Worm (Caenorhabditis elegans): ENCODE results near the gene C07A9.5.
A peak's percentile ranks its signal among the peaks of the same experiment; 100 is the strongest.

The C07A9.5 gene

ce11 chrIII:9703747-9704605 lies 21.3 kb upstream of the C07A9.5 start:
- TF ChIP-seq him-1 (tag; optimal IDR thresholded peaks at IDR 0.05): no peak
- peak; percentile 45 for TF ChIP-seq dao-5 (tag; optimal IDR thresholded peaks at IDR 0.05)
- no peak for TF ChIP-seq W03F9.2 (tag; optimal IDR thresholded peaks at IDR 0.05)

DNA sequence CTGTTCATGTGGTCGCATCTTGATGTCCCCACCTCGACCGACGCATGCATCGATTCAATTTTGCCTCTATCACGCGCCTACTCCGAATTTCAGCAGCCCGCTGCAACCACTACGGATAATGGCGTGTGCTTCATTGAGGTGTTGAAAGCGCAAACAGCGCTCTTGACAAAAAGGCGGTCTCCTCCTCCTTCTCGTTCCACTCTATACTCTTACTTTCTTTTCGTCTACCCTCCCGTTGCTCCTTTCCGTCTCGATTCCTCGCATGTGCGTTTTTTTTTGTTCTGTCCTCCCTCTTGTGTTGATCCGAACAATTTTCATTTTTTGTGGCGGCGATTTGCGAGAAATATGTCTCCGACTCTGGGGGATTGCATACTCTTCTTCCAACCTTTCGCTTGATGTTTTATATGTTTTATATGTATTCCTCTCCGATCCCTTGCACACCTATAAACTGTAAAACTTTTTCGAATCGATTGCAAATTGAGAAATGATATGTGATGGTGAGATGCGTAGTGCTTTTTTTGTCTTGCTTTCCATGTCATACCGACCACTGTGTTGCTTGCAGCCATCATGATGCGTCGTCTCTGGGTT lies 20.1 kb upstream of the C07A9.5 start:
- TF ChIP-seq him-1 (tag; optimal IDR thresholded peaks at IDR 0.05) (no peak), W03F9.2 (tag; optimal IDR thresholded peaks at IDR 0.05) (no peak), dao-5 (tag; optimal IDR thresholded peaks at IDR 0.05) (no peak)

DNA sequence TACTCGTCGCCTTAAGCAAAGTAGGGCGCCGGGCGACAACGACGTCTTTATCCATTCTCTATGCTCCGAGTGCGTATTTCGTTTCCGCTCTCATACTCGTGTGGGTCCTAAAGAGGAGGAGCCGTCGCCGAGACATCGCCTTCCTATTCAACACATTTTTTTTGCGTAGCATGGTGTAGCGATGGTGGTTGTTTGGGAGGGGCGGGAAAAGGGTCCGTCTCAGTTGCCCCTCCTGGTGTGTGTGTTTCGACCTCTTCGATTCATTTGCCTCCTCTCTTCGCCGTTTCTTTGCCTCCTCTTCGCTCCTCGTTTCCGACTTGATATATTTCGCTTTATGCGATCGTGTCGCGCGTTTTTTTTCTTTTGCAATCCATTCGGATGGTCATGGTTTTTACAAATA lies 19.2 kb upstream of the C07A9.5 start:
- no peak for TF ChIP-seq him-1 (tag; optimal IDR thresholded peaks at IDR 0.05)
- TF ChIP-seq W03F9.2 (tag; optimal IDR thresholded peaks at IDR 0.05): no peak
- no peak for TF ChIP-seq dao-5 (tag; optimal IDR thresholded peaks at IDR 0.05)

DNA sequence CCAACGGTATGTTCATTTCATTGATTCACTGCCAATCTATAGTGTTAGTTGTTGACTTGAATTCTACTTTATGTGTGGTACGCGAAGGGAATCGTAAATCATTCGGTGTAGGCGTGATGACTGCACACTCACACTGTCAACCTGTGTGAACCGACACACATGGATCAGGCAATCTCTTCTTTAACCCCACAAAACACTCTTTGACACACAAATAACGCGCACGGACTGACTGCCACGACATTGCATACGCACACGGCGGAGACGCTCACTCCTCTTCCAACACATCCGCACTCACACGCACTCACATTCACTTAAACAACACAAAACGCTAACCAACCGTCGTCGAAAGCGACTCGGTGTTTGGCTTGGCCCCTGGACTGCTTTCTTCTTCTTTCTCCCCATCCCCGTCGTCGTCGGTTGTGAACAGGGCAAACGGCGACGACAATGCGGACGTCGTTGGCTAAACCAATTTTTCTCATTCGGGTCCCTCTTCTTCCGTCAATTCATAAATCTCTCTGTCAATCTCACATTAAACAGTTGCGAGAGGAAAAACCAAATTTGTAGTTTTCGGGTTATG lies 17.6 kb upstream of the C07A9.5 start:
- no peak for TF ChIP-seq dao-5 (tag; optimal IDR thresholded peaks at IDR 0.05)
- TF ChIP-seq W03F9.2 (tag; optimal IDR thresholded peaks at IDR 0.05): no peak

DNA sequence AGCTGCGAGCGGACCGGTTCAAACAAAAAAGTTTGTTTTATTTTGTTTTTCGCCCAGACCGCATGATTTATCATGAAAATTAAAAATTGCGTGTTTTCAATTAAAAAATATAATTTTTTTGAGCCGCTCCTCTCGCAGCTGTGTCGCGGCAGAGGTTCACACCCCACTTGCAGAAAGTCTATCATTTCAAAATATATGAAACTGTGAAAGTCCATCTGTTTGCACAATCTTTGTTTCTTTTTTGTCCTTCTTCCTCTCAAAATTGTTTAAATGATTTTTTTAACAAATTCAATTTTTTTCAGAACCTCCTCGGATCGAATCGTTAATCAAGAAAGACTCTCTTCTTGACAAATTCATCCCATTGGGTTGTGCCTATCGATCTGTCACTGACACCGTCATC lies 16.9 kb upstream of the C07A9.5 start, which contains the start of gene tlk-1:
tlk-1 (plus strand) TSS at position 301 of the 400 bp plus-strand sequence.
- no peak for TF ChIP-seq W03F9.2 (tag; optimal IDR thresholded peaks at IDR 0.05)
- TF ChIP-seq him-1 (tag; optimal IDR thresholded peaks at IDR 0.05): no peak
- TF ChIP-seq dao-5 (tag; optimal IDR thresholded peaks at IDR 0.05): no peak

DNA sequence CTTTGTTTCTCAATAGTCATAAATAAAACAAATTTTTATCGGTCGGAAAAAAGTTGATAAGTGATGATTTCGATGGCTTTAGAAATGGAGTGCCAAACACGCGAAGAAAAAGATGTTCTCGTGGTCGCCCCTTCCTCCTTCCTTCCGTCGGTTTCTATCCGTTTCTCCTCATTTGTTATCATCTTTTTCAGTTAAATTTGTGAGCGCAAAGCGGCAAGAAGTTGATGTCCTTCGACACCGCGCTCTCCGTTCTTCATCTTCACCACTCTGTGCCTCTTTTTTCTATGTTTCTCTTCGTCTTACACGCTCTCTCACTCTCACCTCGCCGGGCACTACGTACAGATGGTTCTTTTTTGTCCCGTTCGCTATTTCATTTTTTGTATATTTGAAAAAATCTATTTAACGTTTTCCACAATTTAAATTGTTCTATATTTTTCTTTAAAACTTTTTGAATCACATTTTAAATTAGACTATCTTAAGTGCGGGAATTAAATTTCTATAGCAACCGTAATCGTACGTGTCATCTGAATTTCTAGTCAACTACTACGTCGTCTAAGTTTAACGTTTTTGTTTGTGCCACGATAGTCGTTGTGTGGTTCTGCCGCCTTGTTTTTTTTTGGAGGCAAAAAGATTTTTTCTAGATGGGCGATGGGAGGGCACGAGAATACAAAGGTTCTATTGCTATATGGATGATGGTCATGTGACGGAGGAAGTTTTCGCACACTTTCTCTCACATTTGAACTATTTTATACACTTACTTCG lies 16.2 kb upstream of the C07A9.5 start:
- TF ChIP-seq dao-5 (tag; optimal IDR thresholded peaks at IDR 0.05) (no peak), him-1 (tag; optimal IDR thresholded peaks at IDR 0.05) (no peak), W03F9.2 (tag; optimal IDR thresholded peaks at IDR 0.05) (no peak)

DNA sequence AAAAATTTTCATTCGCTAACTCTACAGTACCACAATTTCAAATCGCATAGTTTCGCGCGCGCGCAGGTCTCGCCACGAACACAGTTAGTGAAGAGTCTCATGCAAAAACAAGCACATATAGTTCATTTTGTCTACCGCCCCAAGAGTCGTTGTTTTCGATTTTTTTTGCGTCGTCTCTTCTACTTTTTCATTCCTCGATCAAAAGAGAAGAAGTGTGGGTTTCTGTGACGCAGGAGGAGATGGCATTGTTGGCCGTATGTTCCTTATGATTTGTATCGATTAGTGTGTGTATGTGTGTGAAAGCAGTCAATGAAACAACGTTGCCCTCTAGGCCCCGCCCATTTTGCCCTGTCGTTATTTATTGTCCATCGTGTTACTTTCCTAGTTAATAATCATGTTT lies 15.3 kb upstream of the C07A9.5 start:
- TF ChIP-seq dao-5 (tag; optimal IDR thresholded peaks at IDR 0.05) (no peak), him-1 (tag; optimal IDR thresholded peaks at IDR 0.05) (no peak), W03F9.2 (tag; optimal IDR thresholded peaks at IDR 0.05) (no peak)

ce11 chrIII:9697323-9697722 lies 14.7 kb upstream of the C07A9.5 start:
- no peak for TF ChIP-seq dao-5 (tag; optimal IDR thresholded peaks at IDR 0.05)
- peak; percentile 14 for TF ChIP-seq W03F9.2 (tag; optimal IDR thresholded peaks at IDR 0.05)
- TF ChIP-seq him-1 (tag; optimal IDR thresholded peaks at IDR 0.05): peak; percentile 35

ce11 chrIII:9696417-9696816 lies 13.8 kb upstream of the C07A9.5 start, which contains the start of gene bud-31:
Gene bud-31 (minus strand): TSS chrIII:9696517.
- TF ChIP-seq W03F9.2 (tag; optimal IDR thresholded peaks at IDR 0.05) (no peak), dao-5 (tag; optimal IDR thresholded peaks at IDR 0.05) (no peak), him-1 (tag; optimal IDR thresholded peaks at IDR 0.05) (no peak)

DNA sequence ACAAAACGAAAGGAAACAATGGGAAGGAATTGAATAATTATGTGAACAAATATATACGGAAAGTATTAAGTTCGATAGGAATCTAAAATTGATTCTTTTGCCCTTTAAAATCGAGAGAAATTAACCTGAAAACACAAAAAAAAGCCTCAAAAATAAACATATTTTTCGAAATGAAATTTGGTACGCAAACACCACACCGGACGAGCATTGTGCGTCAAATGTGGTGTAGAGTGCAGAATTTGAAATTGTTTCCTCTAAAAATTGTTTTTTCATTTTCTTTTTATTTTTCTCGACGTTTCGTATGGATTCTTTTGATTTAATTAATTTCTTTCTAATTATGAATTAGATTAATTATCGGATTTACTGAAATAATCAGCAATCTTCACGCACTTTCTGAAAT lies 12.8 kb upstream of the C07A9.5 start:
- TF ChIP-seq him-1 (tag; optimal IDR thresholded peaks at IDR 0.05) (no peak), dao-5 (tag; optimal IDR thresholded peaks at IDR 0.05) (no peak), W03F9.2 (tag; optimal IDR thresholded peaks at IDR 0.05) (no peak)

DNA sequence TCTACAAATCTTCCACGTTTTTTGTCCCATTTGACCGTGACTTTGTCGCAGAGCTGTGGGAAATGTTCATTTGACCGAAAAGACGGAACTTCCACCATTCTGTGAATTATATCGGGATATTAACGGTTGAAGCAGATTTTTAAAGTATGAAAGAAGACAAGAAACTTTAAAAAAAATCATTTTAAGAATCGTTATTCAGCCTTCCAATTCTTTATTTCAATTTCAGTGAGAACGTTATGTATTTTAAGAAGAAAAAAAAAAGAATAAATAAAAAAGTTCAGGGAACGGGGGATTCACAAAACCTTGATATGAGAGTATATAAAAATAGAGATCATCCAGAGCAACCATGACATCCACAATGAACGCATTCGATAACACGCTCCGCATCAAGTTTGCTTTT lies 11.8 kb upstream of the C07A9.5 start, which contains the start of gene set-3:
set-3 (minus strand) TSS at position 101 of the 400 bp plus-strand sequence.
- no peak for TF ChIP-seq W03F9.2 (tag; optimal IDR thresholded peaks at IDR 0.05)
- TF ChIP-seq dao-5 (tag; optimal IDR thresholded peaks at IDR 0.05): no peak
- no peak for TF ChIP-seq him-1 (tag; optimal IDR thresholded peaks at IDR 0.05)

DNA sequence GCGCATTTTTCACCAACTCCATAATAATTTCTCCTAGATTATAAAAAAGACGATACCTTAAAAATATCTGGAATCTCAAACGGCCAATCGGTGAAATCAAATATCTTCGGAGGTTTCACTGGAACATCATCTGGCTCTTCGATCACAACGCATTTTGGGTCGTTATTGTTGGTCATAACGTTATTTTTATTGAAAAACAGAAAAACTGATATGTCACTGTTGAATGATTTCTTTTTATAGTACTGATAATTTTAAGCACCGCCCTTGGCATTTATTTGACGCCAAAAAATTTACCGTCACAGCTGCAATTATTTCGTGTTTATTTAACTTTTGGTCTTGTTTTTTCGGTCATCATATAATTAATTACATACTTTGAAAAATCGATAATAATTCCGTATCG lies 7.4 kb upstream of the C07A9.5 start, which contains the start of gene best-5:
best-5 (minus strand) TSS at position 210 of the 400 bp plus-strand sequence.
- no peak for TF ChIP-seq him-1 (tag; optimal IDR thresholded peaks at IDR 0.05)

DNA sequence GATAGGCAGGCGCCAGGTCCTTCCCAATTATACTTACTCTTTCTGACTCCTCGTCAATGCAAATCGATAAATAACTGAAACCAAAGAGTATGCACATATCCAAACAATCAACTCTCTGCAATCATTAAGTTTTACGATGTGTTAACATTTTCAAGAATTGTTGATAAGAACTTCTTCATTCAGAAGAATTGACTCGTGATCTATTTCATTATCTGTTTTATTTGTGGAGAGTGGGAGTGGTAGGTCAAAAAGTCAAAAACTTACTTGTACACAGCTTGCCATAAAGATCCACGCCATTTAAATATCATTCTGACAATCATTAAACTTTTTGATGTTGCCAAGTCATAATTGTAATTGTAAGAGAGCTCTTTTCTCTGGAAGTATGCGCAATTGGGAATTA lies 6.7 kb upstream of the C07A9.5 start:
- TF ChIP-seq him-1 (tag; optimal IDR thresholded peaks at IDR 0.05) (no peak), W03F9.2 (tag; optimal IDR thresholded peaks at IDR 0.05) (no peak), dao-5 (tag; optimal IDR thresholded peaks at IDR 0.05) (no peak)

All from whole organism, L4/young adult.